Worm (Caenorhabditis elegans) whole organism, L1 larva: Measurements from ENCODE around the gene B0294.3.

Experiments
- efl-1 ChIP-seq, 4 experiments: fragments of 150-350 bp; optimal IDR thresholded peaks in 3 of 4; peaks in 1 of 4; 1 replicate in 1 of 4; 2 replicates in 3 of 4; lab custom pipeline; 2014; ENCODE audit warnings: missing biosample characterization in 2 of 4, missing genetic modification characterization in 2 of 4, missing genetic modification reagents in 2 of 4
- efl-3 ChIP-seq: fragments of 200-800 bp; sonication (Bioruptor generic); optimal IDR thresholded peaks from 2 replicates; lab custom pipeline; 2018; ENCODE audit warnings: mild to moderate bottlenecking, missing genetic modification characterization, missing compliant biosample characterization
- lin-39 ChIP-seq: fragments of 150-350 bp; optimal IDR thresholded peaks from 2 replicates; lab custom pipeline; 2014; ENCODE audit warnings: missing biosample characterization, missing genetic modification reagents, missing genetic modification characterization
- skn-1 ChIP-seq: fragments of 150-350 bp; optimal IDR thresholded peaks from 2 replicates; lab custom pipeline; 2014; ENCODE audit warnings: missing biosample characterization, missing genetic modification characterization
- sup-37 ChIP-seq: fragments of 200-800 bp; sonication (Bioruptor generic); optimal IDR thresholded peaks from 2 replicates; lab custom pipeline; 2018; ENCODE audit warnings: mild to moderate bottlenecking, missing genetic modification characterization, missing compliant biosample characterization
- zag-1 ChIP-seq: fragments of 150-350 bp; optimal IDR thresholded peaks from 2 replicates; lab custom pipeline; 2014; ENCODE audit warnings: missing biosample characterization, missing genetic modification characterization

- no peak for TF ChIP-seq lin-39
- TF ChIP-seq efl-3 (GFP tag; lab: Kevin White, UChicago): no peak
- TF ChIP-seq sup-37: no peak
- TF ChIP-seq zag-1: no peak
- no peak for TF ChIP-seq efl-1 (optimal IDR thresholded peaks at IDR 0.05; lab: Kevin White, UChicago)
- TF ChIP-seq efl-1 (GFP tag; optimal IDR thresholded peaks at IDR 0.05 in 1 of 2; lab: Kevin White, UChicago): no peak
- TF ChIP-seq skn-1 (tag; lab: Kevin White, UChicago): no peak
These were observed 44.3 kb upstream of the B0294.3 start for ce11 chrX:1847685-1848084.
